Fruit fly (Drosophila melanogaster) S2 (cell line): ENCODE data around the gene lectin-33A.
A peak's percentile ranks its signal among the peaks of the same experiment; 100 is the strongest.

Experiments
- CG8478 ChIP-seq: fragments of >200 bp; optimal IDR thresholded peaks from 2 replicates; lab custom pipeline; 2018
- CTCF ChIP-seq, 2 experiments: fragments of >200 bp; optimal IDR thresholded peaks; 2 replicates each; lab custom pipeline; 2018

DNA sequence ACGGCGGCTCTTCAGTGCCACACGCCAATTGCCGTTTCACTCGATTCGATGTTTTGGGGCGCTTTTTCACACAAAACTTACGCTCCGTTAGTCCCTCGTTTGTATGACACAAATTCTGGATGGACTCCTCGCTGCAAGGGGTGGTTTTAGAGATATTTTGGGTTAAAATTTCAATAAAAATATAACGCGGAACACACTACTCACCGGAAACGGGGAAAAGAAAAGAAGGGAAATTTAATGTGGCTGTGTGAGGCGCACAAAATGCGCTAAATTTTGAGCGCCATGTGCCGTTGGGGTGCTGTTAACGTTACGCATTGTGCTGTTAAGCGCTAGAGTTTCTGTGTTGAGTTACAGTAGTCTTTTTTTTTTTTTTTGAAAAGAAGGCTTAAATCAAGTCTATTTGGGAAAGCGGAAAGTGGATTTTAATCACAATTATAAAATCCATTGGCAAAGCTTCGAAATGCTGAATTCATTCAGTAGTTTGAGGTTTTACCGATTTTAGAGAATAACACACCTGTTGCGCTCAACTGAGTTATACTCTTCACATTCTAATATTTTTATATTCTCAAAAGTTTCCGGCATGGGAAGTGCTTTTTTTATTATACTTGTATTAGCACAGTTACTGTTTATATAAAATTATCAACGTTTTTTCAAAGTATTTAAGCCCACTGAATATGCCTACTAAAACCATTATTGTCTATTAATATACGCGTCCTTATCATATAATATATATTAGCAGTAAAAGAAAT lies 2.2 kb downstream of the lectin-33A start, which contains the start of gene RpL9:
- peak in 1 of 2 experiments; percentile 38 for TF ChIP-seq CTCF (optimal IDR thresholded peaks at IDR 0.05; lab: Kevin White, UChicago)
- TF ChIP-seq CG8478: no peak
